Fruit fly (Drosophila melanogaster) whole organism, embryonic: ENCODE measurements around the gene Gem3.

Source experiments
- Ada2b ChIP-seq: fragments of 200-800 bp; sonication (Bioruptor generic); IDR thresholded peaks from 2 replicates; pipeline ENCODE4 v1.3.6; 2022; ENCODE audit warnings: missing biosample characterization, missing genetic modification characterization
- Blimp-1 ChIP-seq: fragments of 200-800 bp; sonication (Bioruptor generic); optimal IDR thresholded peaks from 3 replicates; lab custom pipeline; 2018; ENCODE audit warnings: missing biosample characterization, missing genetic modification characterization, mild to moderate bottlenecking, moderate library complexity, missing genetic modification reagents
- C15 ChIP-seq: fragments of 200-800 bp; sonication (Bioruptor generic); IDR thresholded peaks from 3 replicates; pipeline ENCODE4 v1.3.6; 2022; ENCODE audit warnings: missing biosample characterization, missing genetic modification characterization
- CG10462 ChIP-seq: fragments of 200-800 bp; sonication (Bioruptor generic); optimal IDR thresholded peaks from 2 replicates; lab custom pipeline; 2016; ENCODE audit warnings: missing biosample characterization, missing genetic modification characterization
- CG10959 ChIP-seq: fragments of 200-800 bp; sonication (Bioruptor generic); IDR thresholded peaks from 2 replicates; pipeline ENCODE4 v1.3.6; 2022; ENCODE audit warnings: missing biosample characterization, missing genetic modification characterization
- CG11247 ChIP-seq: fragments of 200-800 bp; sonication (Bioruptor generic); IDR thresholded peaks from 2 replicates; pipeline ENCODE4 v1.3.6; 2022; ENCODE audit warnings: missing biosample characterization, missing genetic modification characterization
- CG12219 ChIP-seq: fragments of 200-800 bp; sonication (Bioruptor generic); optimal IDR thresholded peaks from 3 replicates; lab custom pipeline; 2018; ENCODE audit warnings: missing biosample characterization, mild to moderate bottlenecking, missing genetic modification characterization
- CG12659 ChIP-seq: fragments of 200-800 bp; sonication (Bioruptor generic); optimal IDR thresholded peaks from 3 replicates; lab custom pipeline; 2017; ENCODE audit warnings: mild to moderate bottlenecking, missing biosample characterization, missing genetic modification reagents, missing genetic modification characterization
- CG13123 ChIP-seq: fragments of 200-800 bp; sonication (Bioruptor generic); optimal IDR thresholded peaks from 2 replicates; lab custom pipeline; 2016; ENCODE audit warnings: missing biosample characterization, missing genetic modification characterization
- CG13424 ChIP-seq: fragments of 200-800 bp; sonication (Bioruptor generic); optimal IDR thresholded peaks from 2 replicates; lab custom pipeline; 2019; ENCODE audit warnings: missing biosample characterization, mild to moderate bottlenecking, missing genetic modification characterization, moderate library complexity
- CG13624 ChIP-seq: fragments of 200-800 bp; sonication (Bioruptor generic); optimal IDR thresholded peaks from 2 replicates; lab custom pipeline; 2016; ENCODE audit warnings: missing biosample characterization, missing genetic modification characterization
- CG14710 ChIP-seq: fragments of 200-800 bp; sonication (Bioruptor generic); optimal IDR thresholded peaks from 3 replicates; lab custom pipeline; 2019; ENCODE audit warnings: missing biosample characterization, mild to moderate bottlenecking, missing genetic modification characterization, moderate library complexity
- CG15269 ChIP-seq: fragments of 200-800 bp; sonication (Bioruptor generic); optimal IDR thresholded peaks from 2 replicates; lab custom pipeline; 2018; ENCODE audit warnings: missing biosample characterization, mild to moderate bottlenecking, missing genetic modification characterization, moderate library complexity
- CG15479 ChIP-seq: fragments of 200-800 bp; sonication (Bioruptor generic); optimal IDR thresholded peaks from 3 replicates; lab custom pipeline; 2019; ENCODE audit warnings: missing biosample characterization, mild to moderate bottlenecking, missing genetic modification characterization, moderate library complexity
- CG18764 ChIP-seq: fragments of 200-800 bp; sonication (Bioruptor generic); optimal IDR thresholded peaks from 3 replicates; lab custom pipeline; 2016; ENCODE audit warnings: missing biosample characterization, missing genetic modification characterization
- CG2202 ChIP-seq: fragments of 200-800 bp; sonication (Bioruptor generic); optimal IDR thresholded peaks from 2 replicates; lab custom pipeline; 2018; ENCODE audit warnings: missing biosample characterization, mild to moderate bottlenecking, missing genetic modification characterization
- CG31388 ChIP-seq: fragments of 200-800 bp; sonication (Bioruptor generic); optimal IDR thresholded peaks from 2 replicates; lab custom pipeline; 2016; ENCODE audit warnings: missing biosample characterization, missing genetic modification characterization
- CG31441 ChIP-seq: fragments of 200-800 bp; sonication (Bioruptor generic); IDR thresholded peaks from 2 replicates; pipeline ENCODE4 v1.3.6; 2022; ENCODE audit warnings: missing biosample characterization, missing genetic modification characterization
- CG43689 ChIP-seq: fragments of 200-800 bp; sonication (Bioruptor generic); IDR thresholded peaks from 2 replicates; pipeline ENCODE4 v1.3.6; 2022; ENCODE audit warnings: missing biosample characterization, missing genetic modification characterization
- CG4730 ChIP-seq: fragments of 200-800 bp; sonication (Bioruptor generic); IDR thresholded peaks from 2 replicates; pipeline ENCODE4 v1.3.6; 2022; ENCODE audit warnings: missing biosample characterization, missing genetic modification characterization
- CG5180 ChIP-seq: fragments of 200-800 bp; sonication (Bioruptor generic); optimal IDR thresholded peaks from 3 replicates; lab custom pipeline; 2017; ENCODE audit warnings: missing biosample characterization, missing genetic modification characterization, mild to moderate bottlenecking, moderate library complexity, missing genetic modification reagents
- CG6272 ChIP-seq: fragments of 200-800 bp; sonication (Bioruptor generic); IDR thresholded peaks from 2 replicates; pipeline ENCODE4 v1.3.6; 2022; ENCODE audit warnings: missing biosample characterization, missing genetic modification characterization
- CG6813 ChIP-seq: fragments of 200-800 bp; sonication (Bioruptor generic); optimal IDR thresholded peaks from 2 replicates; lab custom pipeline; 2017; ENCODE audit warnings: missing biosample characterization, missing genetic modification characterization, mild to moderate bottlenecking, moderate library complexity, missing genetic modification reagents
- CG8944 ChIP-seq: fragments of 200-800 bp; sonication (Bioruptor generic); optimal IDR thresholded peaks from 3 replicates; lab custom pipeline; 2016; ENCODE audit warnings: missing biosample characterization, missing genetic modification characterization
- Camta ChIP-seq: fragments of 200-800 bp; sonication (Bioruptor generic); optimal IDR thresholded peaks from 2 replicates; lab custom pipeline; 2016; ENCODE audit warnings: missing biosample characterization, missing genetic modification characterization
- Dek ChIP-seq: fragments of 200-800 bp; sonication (Bioruptor generic); optimal IDR thresholded peaks from 3 replicates; lab custom pipeline; 2019; ENCODE audit warnings: missing biosample characterization, mild to moderate bottlenecking, missing genetic modification characterization, moderate library complexity
- Dfd ChIP-seq, 2 experiments: fragments of >200 bp; optimal IDR thresholded peaks; 2 replicates each; lab custom pipeline; 2017; ENCODE audit warnings: missing biosample characterization in 2 of 2, missing genetic modification characterization in 2 of 2
- HLHmδ ChIP-seq: fragments of 200-800 bp; sonication (Bioruptor generic); optimal IDR thresholded peaks from 2 replicates; lab custom pipeline; 2018; ENCODE audit warnings: missing biosample characterization, mild to moderate bottlenecking, missing genetic modification characterization, moderate library complexity
- Hmr ChIP-seq: fragments of 200-800 bp; sonication (Bioruptor generic); optimal IDR thresholded peaks from 3 replicates; lab custom pipeline; 2017; ENCODE audit warnings: mild to moderate bottlenecking, missing biosample characterization, missing genetic modification reagents, missing genetic modification characterization
- Hr78 ChIP-seq, 2 experiments: fragments of 200-800 bp in 1 of 2; fragments of >200 bp in 1 of 2; sonication (Bioruptor generic) in 1 of 2; optimal IDR thresholded peaks; 2 replicates each; lab custom pipeline; 2017 to 2019; ENCODE audit warnings: missing biosample characterization in 2 of 2, missing genetic modification characterization in 2 of 2, mild to moderate bottlenecking in 1 of 2, moderate library complexity in 1 of 2
- NfI ChIP-seq: fragments of 200-800 bp; sonication (Bioruptor generic); optimal IDR thresholded peaks from 3 replicates; lab custom pipeline; 2018; ENCODE audit warnings: missing biosample characterization, mild to moderate bottlenecking, missing genetic modification characterization, moderate library complexity
- Oli ChIP-seq: fragments of 200-800 bp; sonication (Bioruptor generic); optimal IDR thresholded peaks from 2 replicates; lab custom pipeline; 2018; ENCODE audit warnings: missing biosample characterization, mild to moderate bottlenecking, missing genetic modification characterization, moderate library complexity
- Ptx1 ChIP-seq: fragments of 200-800 bp; sonication (Bioruptor generic); IDR thresholded peaks from 2 replicates; pipeline ENCODE4 v1.3.6; 2022; ENCODE audit warnings: missing biosample characterization, missing genetic modification characterization
- Rx ChIP-seq: fragments of 200-800 bp; sonication (Bioruptor generic); IDR thresholded peaks from 2 replicates; pipeline ENCODE4 v1.3.6; 2022; ENCODE audit warnings: missing biosample characterization, missing genetic modification characterization
- Side ChIP-seq: fragments of 200-800 bp; sonication (Bioruptor generic); optimal IDR thresholded peaks from 2 replicates; lab custom pipeline; 2016; ENCODE audit warnings: missing biosample characterization, missing genetic modification characterization
- Stat92E ChIP-seq, 3 experiments: fragments of >200 bp in 2 of 3; fragments of 200-800 bp in 1 of 3; sonication (Bioruptor generic) in 1 of 3; optimal IDR thresholded peaks; 2 replicates each; lab custom pipeline; 2017 to 2019; ENCODE audit warnings: missing biosample characterization in 3 of 3, missing genetic modification characterization in 3 of 3, mild to moderate bottlenecking in 1 of 3, moderate library complexity in 1 of 3
- ato ChIP-seq: fragments of 200-800 bp; sonication (Bioruptor generic); IDR thresholded peaks from 2 replicates; pipeline ENCODE4 v1.3.6; 2022; ENCODE audit warnings: missing biosample characterization, missing genetic modification characterization; ENCODE audit not compliant: partially characterized antibody
- bbx ChIP-seq: fragments of 200-800 bp; sonication (Bioruptor generic); IDR thresholded peaks from 2 replicates; pipeline ENCODE4 v1.3.6; 2022; ENCODE audit warnings: missing biosample characterization, missing genetic modification characterization; ENCODE audit not compliant: partially characterized antibody
- chn ChIP-seq: fragments of 200-800 bp; sonication (Bioruptor generic); optimal IDR thresholded peaks from 2 replicates; lab custom pipeline; 2016; ENCODE audit warnings: missing biosample characterization, missing genetic modification characterization
- corto ChIP-seq: fragments of 200-800 bp; sonication (Bioruptor generic); optimal IDR thresholded peaks from 2 replicates; lab custom pipeline; 2016; ENCODE audit warnings: missing biosample characterization, mild to moderate bottlenecking, missing genetic modification characterization, moderate library complexity
- emc ChIP-seq: fragments of 200-800 bp; sonication (Bioruptor generic); optimal IDR thresholded peaks from 2 replicates; lab custom pipeline; 2016; ENCODE audit warnings: missing biosample characterization, missing genetic modification characterization
- esg ChIP-seq: fragments of 200-800 bp; sonication (Bioruptor generic); conservative IDR thresholded peaks from 2 replicates; pipeline ENCODE4 v1.3.6; 2022; ENCODE audit warnings: missing biosample characterization, missing genetic modification characterization
- fd3F ChIP-seq: fragments of 200-800 bp; sonication (Bioruptor generic); optimal IDR thresholded peaks from 2 replicates; lab custom pipeline; 2018; ENCODE audit warnings: missing biosample characterization, mild to moderate bottlenecking, missing genetic modification characterization, moderate library complexity
- lmd ChIP-seq: fragments of 200-800 bp; sonication (Bioruptor generic); IDR thresholded peaks from 2 replicates; pipeline ENCODE4 v1.3.6; 2022; ENCODE audit warnings: missing biosample characterization, missing genetic modification characterization
- maf-S ChIP-seq: fragments of 200-800 bp; sonication (Bioruptor generic); optimal IDR thresholded peaks from 2 replicates; lab custom pipeline; 2016; ENCODE audit warnings: missing biosample characterization, missing genetic modification characterization
- mam ChIP-seq: fragments of 200-800 bp; sonication (Bioruptor generic); optimal IDR thresholded peaks from 3 replicates; lab custom pipeline; 2016; ENCODE audit warnings: missing biosample characterization, missing genetic modification characterization
- odd ChIP-seq: fragments of 200-800 bp; sonication (Bioruptor generic); optimal IDR thresholded peaks from 2 replicates; lab custom pipeline; 2017; ENCODE audit warnings: missing biosample characterization, mild to moderate bottlenecking, missing genetic modification characterization
- repo ChIP-seq: fragments of 200-800 bp; sonication (Bioruptor generic); optimal IDR thresholded peaks from 2 replicates; lab custom pipeline; 2016; ENCODE audit warnings: missing biosample characterization, missing genetic modification characterization
- seq ChIP-seq: fragments of 200-800 bp; sonication (Bioruptor generic); IDR thresholded peaks from 2 replicates; pipeline ENCODE4 v1.3.6; 2022; ENCODE audit warnings: missing biosample characterization, missing genetic modification characterization
- slou ChIP-seq: fragments of 200-800 bp; sonication (Bioruptor generic); optimal IDR thresholded peaks from 3 replicates; lab custom pipeline; 2016; ENCODE audit warnings: missing biosample characterization, missing genetic modification characterization
- sob ChIP-seq: fragments of 200-800 bp; sonication (Bioruptor generic); IDR thresholded peaks from 2 replicates; pipeline ENCODE4 v1.3.6; 2022; ENCODE audit warnings: missing biosample characterization, missing genetic modification characterization

Gene Gem3

DNA sequence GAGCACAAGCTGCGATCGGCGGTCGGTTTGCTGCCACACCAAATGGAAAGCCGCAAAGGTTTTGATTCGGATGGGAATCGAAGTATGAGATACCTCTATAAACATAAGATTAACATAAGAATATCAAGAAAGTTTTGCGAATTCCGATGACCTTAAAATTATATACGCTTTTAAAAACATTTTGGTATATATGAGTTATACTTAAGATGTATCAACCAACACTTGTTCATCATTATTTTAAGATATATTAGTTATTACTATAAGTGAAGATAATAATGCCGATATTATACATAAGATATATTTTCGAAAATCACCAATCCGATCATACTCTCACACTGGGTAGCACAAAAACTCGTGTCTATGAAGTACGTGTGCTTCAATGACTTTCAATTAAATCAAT, 34.2 kb downstream of the Gem3 start (continued):
- no peak for TF ChIP-seq CG13624 (GFP tag; lab: Kevin White, UChicago)
- no peak for TF ChIP-seq maf-S
- TF ChIP-seq fd3F (GFP tag; lab: Kevin White, UChicago), result no peak
- no peak for TF ChIP-seq odd
- no peak for TF ChIP-seq slou (GFP tag; lab: Kevin White, UChicago)
- TF ChIP-seq CG31388 (GFP tag; lab: Kevin White, UChicago), result no peak
- TF ChIP-seq emc, result no peak
- no peak for TF ChIP-seq CG4730
- peak; percentile 60 for TF ChIP-seq CG13424 (tag; lab: Kevin White, UChicago)
- no peak for TF ChIP-seq Dek (tag; lab: Kevin White, UChicago)
- no peak for TF ChIP-seq CG8944
- peak; percentile 21 for TF ChIP-seq CG14710 (tag; lab: Kevin White, UChicago)
- no peak for TF ChIP-seq Hr78 (GFP tag; optimal IDR thresholded peaks at IDR 0.05; lab: Kevin White, UChicago)
- no peak for TF ChIP-seq Camta
- TF ChIP-seq bbx (GFP tag; lab: Robert Waterston, UW), result no peak
- no peak for TF ChIP-seq CG12219 (GFP tag; lab: Kevin White, UChicago)
- TF ChIP-seq Blimp-1 (GFP tag; lab: Kevin White, UChicago), result peak; percentile 66
- no peak for TF ChIP-seq CG13123 (GFP tag; lab: Kevin White, UChicago)
- no peak for TF ChIP-seq ato
- TF ChIP-seq Side (GFP tag; lab: Kevin White, UChicago), result no peak
- no peak for TF ChIP-seq CG11247
- TF ChIP-seq Dfd (GFP tag; optimal IDR thresholded peaks at IDR 0.05; lab: Kevin White, UChicago), result no peak
- no peak for TF ChIP-seq HLHmδ (GFP tag; lab: Kevin White, UChicago)
- no peak for TF ChIP-seq CG10959
- TF ChIP-seq corto (GFP tag; lab: Kevin White, UChicago), result no peak
- TF ChIP-seq CG43689 (GFP tag; lab: Robert Waterston, UW), result no peak
- 0 out of 2 replicates have a peak, but pooled peaks have one; percentile 35 for TF ChIP-seq lmd (GFP tag; lab: Robert Waterston, UW)
- peak; percentile 36; the same call in 1 of the 2 replicates for TF ChIP-seq esg
- no peak for TF ChIP-seq repo (GFP tag; lab: Kevin White, UChicago)
- TF ChIP-seq NfI (GFP tag; lab: Kevin White, UChicago), result no peak
- TF ChIP-seq Ada2b (GFP tag; lab: Robert Waterston, UW), result no peak
- TF ChIP-seq CG10462 (GFP tag; lab: Kevin White, UChicago), result no peak
- no peak for TF ChIP-seq Stat92E (GFP tag; optimal IDR thresholded peaks at IDR 0.05; lab: Kevin White, UChicago)
- TF ChIP-seq sob (GFP tag; lab: Robert Waterston, UW), result no peak
- no peak for TF ChIP-seq Rx (GFP tag; lab: Robert Waterston, UW)
- TF ChIP-seq CG6272 (GFP tag; lab: Robert Waterston, UW), result no peak
- TF ChIP-seq CG18764, result no peak
- peak; percentile 55 for TF ChIP-seq CG15269 (tag; lab: Kevin White, UChicago)
- TF ChIP-seq CG12659, result peak; percentile 2
- TF ChIP-seq CG31441 (GFP tag; lab: Robert Waterston, UW), result peak; percentile 64
- no peak for TF ChIP-seq seq (GFP tag; lab: Robert Waterston, UW)
- peak; percentile 11 for TF ChIP-seq CG5180
- TF ChIP-seq CG15479 (GFP tag; lab: Kevin White, UChicago), result no peak
- no peak for TF ChIP-seq chn (GFP tag; lab: Kevin White, UChicago)
- no peak for TF ChIP-seq CG6813 (GFP tag; lab: Kevin White, UChicago)
- TF ChIP-seq Ptx1 (GFP tag; lab: Robert Waterston, UW), result 0 out of 2 replicates have a peak, but pooled peaks have one; percentile 14
- TF ChIP-seq mam, result no peak
- TF ChIP-seq Hmr (GFP tag; lab: Kevin White, UChicago), result no peak
- peak; percentile 74 for TF ChIP-seq Oli (tag; lab: Kevin White, UChicago)
- TF ChIP-seq CG2202 (tag; lab: Kevin White, UChicago), result no peak
- no peak for TF ChIP-seq C15
